Fruit fly (Drosophila melanogaster) whole organism, embryonic: ENCODE data around the gene CG1943.

Source experiments
- Antp ChIP-seq: fragments of 200-800 bp; sonication (Bioruptor generic); optimal IDR thresholded peaks from 3 replicates; lab custom pipeline; 2016; ENCODE audit warnings: missing biosample characterization, missing genetic modification characterization
- Atf6 ChIP-seq: fragments of 200-800 bp; sonication (Bioruptor generic); IDR thresholded peaks from 2 replicates; pipeline ENCODE4 v1.3.6; 2022; ENCODE audit warnings: missing biosample characterization, missing genetic modification characterization
- B-H2 ChIP-seq: fragments of 200-800 bp; sonication (Bioruptor generic); optimal IDR thresholded peaks from 2 replicates; lab custom pipeline; 2018; ENCODE audit warnings: missing biosample characterization, mild to moderate bottlenecking, missing genetic modification characterization
- CG10565 ChIP-seq: fragments of 200-800 bp; sonication (Bioruptor generic); optimal IDR thresholded peaks from 3 replicates; lab custom pipeline; 2016; ENCODE audit warnings: missing biosample characterization, mild to moderate bottlenecking, missing genetic modification characterization
- CG11247 ChIP-seq: fragments of 200-800 bp; sonication (Bioruptor generic); IDR thresholded peaks from 2 replicates; pipeline ENCODE4 v1.3.6; 2022; ENCODE audit warnings: missing biosample characterization, missing genetic modification characterization
- CG11695 ChIP-seq: fragments of 200-800 bp; sonication (Bioruptor generic); IDR thresholded peaks from 3 replicates; pipeline ENCODE4 v1.3.6; 2022; ENCODE audit warnings: missing biosample characterization, missing genetic modification characterization
- CG12155 ChIP-seq: fragments of 200-800 bp; sonication (Bioruptor generic); optimal IDR thresholded peaks from 3 replicates; lab custom pipeline; 2016; ENCODE audit warnings: missing biosample characterization, missing genetic modification characterization
- CG12236 ChIP-seq: fragments of 200-800 bp; sonication (Bioruptor generic); optimal IDR thresholded peaks from 2 replicates; lab custom pipeline; 2016; ENCODE audit warnings: missing biosample characterization, missing genetic modification characterization
- CG12942 ChIP-seq: fragments of 200-800 bp; sonication (Bioruptor generic); optimal IDR thresholded peaks from 3 replicates; lab custom pipeline; 2016; ENCODE audit warnings: missing biosample characterization, missing genetic modification characterization
- CG13894 ChIP-seq: fragments of 200-800 bp; sonication (Bioruptor generic); optimal IDR thresholded peaks from 3 replicates; lab custom pipeline; 2018; ENCODE audit warnings: missing biosample characterization, mild to moderate bottlenecking, missing genetic modification characterization, moderate library complexity
- CG1602 ChIP-seq: fragments of 200-800 bp; sonication (Bioruptor generic); optimal IDR thresholded peaks from 3 replicates; lab custom pipeline; 2016; ENCODE audit warnings: missing biosample characterization, missing genetic modification characterization
- CG16813 ChIP-seq: fragments of 200-800 bp; sonication (Bioruptor generic); IDR thresholded peaks from 3 replicates; pipeline ENCODE4 v1.3.6; 2022; ENCODE audit warnings: missing biosample characterization, missing genetic modification characterization; ENCODE audit not compliant: partially characterized antibody
- CG17359 ChIP-seq: fragments of 200-800 bp; sonication (Bioruptor generic); optimal IDR thresholded peaks from 3 replicates; lab custom pipeline; 2018; ENCODE audit warnings: missing biosample characterization, mild to moderate bottlenecking, missing genetic modification characterization, moderate library complexity
- CG17361 ChIP-seq: fragments of 200-800 bp; sonication (Bioruptor generic); IDR thresholded peaks from 3 replicates; pipeline ENCODE4 v1.3.6; 2022; ENCODE audit warnings: missing biosample characterization, missing genetic modification characterization
- CG1792 ChIP-seq: fragments of 200-800 bp; sonication (Bioruptor generic); optimal IDR thresholded peaks from 2 replicates; lab custom pipeline; 2016; ENCODE audit warnings: missing biosample characterization, missing genetic modification characterization
- CG18764 ChIP-seq: fragments of 200-800 bp; sonication (Bioruptor generic); optimal IDR thresholded peaks from 3 replicates; lab custom pipeline; 2016; ENCODE audit warnings: missing biosample characterization, missing genetic modification characterization
- CG34376 ChIP-seq: fragments of 200-800 bp; sonication (Bioruptor generic); optimal IDR thresholded peaks from 2 replicates; lab custom pipeline; 2018; ENCODE audit warnings: missing biosample characterization, mild to moderate bottlenecking, missing genetic modification characterization
- CG4404 ChIP-seq: fragments of 200-800 bp; sonication (Bioruptor generic); IDR thresholded peaks from 2 replicates; pipeline ENCODE4 v1.3.6; 2022; ENCODE audit warnings: missing biosample characterization, missing genetic modification characterization
- CG4424 ChIP-seq: fragments of 200-800 bp; sonication (Bioruptor generic); optimal IDR thresholded peaks from 3 replicates; lab custom pipeline; 2016; ENCODE audit warnings: missing biosample characterization, missing genetic modification characterization
- CG5245 ChIP-seq: fragments of 200-800 bp; sonication (Bioruptor generic); optimal IDR thresholded peaks from 3 replicates; lab custom pipeline; 2016; ENCODE audit warnings: missing biosample characterization, missing genetic modification characterization
- CG6272 ChIP-seq: fragments of 200-800 bp; sonication (Bioruptor generic); IDR thresholded peaks from 2 replicates; pipeline ENCODE4 v1.3.6; 2022; ENCODE audit warnings: missing biosample characterization, missing genetic modification characterization
- CG6654 ChIP-seq: fragments of 200-800 bp; sonication (Bioruptor generic); optimal IDR thresholded peaks from 2 replicates; lab custom pipeline; 2017; ENCODE audit warnings: missing biosample characterization, mild to moderate bottlenecking, missing genetic modification characterization
- CG9437 ChIP-seq: fragments of 200-800 bp; sonication (Bioruptor generic); optimal IDR thresholded peaks from 2 replicates; lab custom pipeline; 2018; ENCODE audit warnings: missing biosample characterization, mild to moderate bottlenecking, missing genetic modification characterization
- CG9727 ChIP-seq: fragments of 200-800 bp; sonication (Bioruptor generic); optimal IDR thresholded peaks from 3 replicates; lab custom pipeline; 2017; ENCODE audit warnings: missing biosample characterization, mild to moderate bottlenecking, missing genetic modification characterization
- CHES-1-like ChIP-seq: fragments of 200-800 bp; sonication (Bioruptor generic); optimal IDR thresholded peaks from 2 replicates; lab custom pipeline; 2016; ENCODE audit warnings: missing biosample characterization, missing genetic modification characterization
- ERR ChIP-seq: fragments of 200-800 bp; sonication (Bioruptor generic); optimal IDR thresholded peaks from 2 replicates; lab custom pipeline; 2016; ENCODE audit warnings: missing biosample characterization, missing genetic modification characterization
- Hand ChIP-seq: fragments of 200-800 bp; sonication (Bioruptor generic); optimal IDR thresholded peaks from 2 replicates; lab custom pipeline; 2017; ENCODE audit warnings: mild to moderate bottlenecking, missing biosample characterization, missing genetic modification reagents, missing genetic modification characterization
- Hr3 ChIP-seq: fragments of 200-800 bp; sonication (Bioruptor generic); optimal IDR thresholded peaks from 3 replicates; lab custom pipeline; 2016; ENCODE audit warnings: missing biosample characterization, missing genetic modification characterization
- MESR4 ChIP-seq: fragments of 200-800 bp; sonication (Bioruptor generic); optimal IDR thresholded peaks from 2 replicates; lab custom pipeline; 2018; ENCODE audit warnings: missing biosample characterization, mild to moderate bottlenecking, missing genetic modification characterization, moderate library complexity
- Mrtf ChIP-seq: fragments of 200-800 bp; sonication (Bioruptor generic); IDR thresholded peaks from 3 replicates; pipeline ENCODE4 v1.3.6; 2022; ENCODE audit warnings: missing biosample characterization, missing genetic modification characterization
- NFAT ChIP-seq: fragments of 200-800 bp; sonication (Bioruptor generic); IDR thresholded peaks from 2 replicates; pipeline ENCODE4 v1.3.6; 2022; ENCODE audit warnings: missing biosample characterization, missing genetic modification characterization
- NfI ChIP-seq: fragments of 200-800 bp; sonication (Bioruptor generic); optimal IDR thresholded peaks from 3 replicates; lab custom pipeline; 2018; ENCODE audit warnings: missing biosample characterization, mild to moderate bottlenecking, missing genetic modification characterization, moderate library complexity
- Optix ChIP-seq: fragments of 200-800 bp; sonication (Bioruptor generic); IDR thresholded peaks from 3 replicates; pipeline ENCODE4 v1.3.6; 2022; ENCODE audit warnings: missing biosample characterization, missing genetic modification characterization
- Pdp1 ChIP-seq, 2 experiments: fragments of 200-800 bp; sonication (Bioruptor generic); optimal IDR thresholded peaks; 3 replicates each; lab custom pipeline; 2016; ENCODE audit warnings: missing biosample characterization in 2 of 2, missing genetic modification characterization in 2 of 2, mild to moderate bottlenecking in 1 of 2, moderate library complexity in 1 of 2
- Sox102F ChIP-seq: fragments of 200-800 bp; sonication (Bioruptor generic); optimal IDR thresholded peaks from 2 replicates; lab custom pipeline; 2018; ENCODE audit warnings: missing biosample characterization, mild to moderate bottlenecking, missing genetic modification characterization, moderate library complexity
- Stat92E ChIP-seq, 3 experiments: fragments of >200 bp in 2 of 3; fragments of 200-800 bp in 1 of 3; sonication (Bioruptor generic) in 1 of 3; optimal IDR thresholded peaks; 2 replicates each; lab custom pipeline; 2017 to 2019; ENCODE audit warnings: missing biosample characterization in 3 of 3, missing genetic modification characterization in 3 of 3, mild to moderate bottlenecking in 1 of 3, moderate library complexity in 1 of 3
- TFAM ChIP-seq: fragments of 200-800 bp; sonication (Bioruptor generic); optimal IDR thresholded peaks from 2 replicates; lab custom pipeline; 2017; ENCODE audit warnings: missing biosample characterization, missing genetic modification characterization, inconsistent platforms
- Taf1 ChIP-seq: fragments of 200-800 bp; sonication (Bioruptor generic); IDR thresholded peaks from 2 replicates; pipeline ENCODE4 v1.3.6; 2022; ENCODE audit warnings: missing biosample characterization, missing genetic modification characterization
- Xrp1 ChIP-seq: fragments of 200-800 bp; sonication (Bioruptor generic); IDR thresholded peaks from 2 replicates; pipeline ENCODE4 v1.3.6; 2022; ENCODE audit warnings: missing biosample characterization, missing genetic modification characterization
- bbx ChIP-seq: fragments of 200-800 bp; sonication (Bioruptor generic); IDR thresholded peaks from 2 replicates; pipeline ENCODE4 v1.3.6; 2022; ENCODE audit warnings: missing biosample characterization, missing genetic modification characterization; ENCODE audit not compliant: partially characterized antibody
- croc ChIP-seq: fragments of 200-800 bp; sonication (Bioruptor generic); conservative IDR thresholded peaks from 3 replicates; pipeline ENCODE4 v1.3.6; 2022; ENCODE audit warnings: missing biosample characterization, missing genetic modification characterization
- dan ChIP-seq: fragments of 200-800 bp; sonication (Bioruptor generic); IDR thresholded peaks from 2 replicates; pipeline ENCODE4 v1.3.6; 2022; ENCODE audit warnings: missing biosample characterization, missing genetic modification characterization
- emc ChIP-seq: fragments of 200-800 bp; sonication (Bioruptor generic); optimal IDR thresholded peaks from 2 replicates; lab custom pipeline; 2016; ENCODE audit warnings: missing biosample characterization, missing genetic modification characterization
- esg ChIP-seq: fragments of 200-800 bp; sonication (Bioruptor generic); conservative IDR thresholded peaks from 2 replicates; pipeline ENCODE4 v1.3.6; 2022; ENCODE audit warnings: missing biosample characterization, missing genetic modification characterization
- fd102C ChIP-seq: fragments of 200-800 bp; sonication (Bioruptor generic); optimal IDR thresholded peaks from 2 replicates; lab custom pipeline; 2018; ENCODE audit warnings: missing biosample characterization, mild to moderate bottlenecking, missing genetic modification characterization, moderate library complexity
- ftz-f1 ChIP-seq: fragments of 200-800 bp; sonication (Bioruptor generic); optimal IDR thresholded peaks from 2 replicates; lab custom pipeline; 2016; ENCODE audit warnings: missing biosample characterization, missing genetic modification characterization
- h ChIP-seq: fragments of >200 bp; optimal IDR thresholded peaks from 2 replicates; lab custom pipeline; 2017
- hb ChIP-seq: fragments of 200-800 bp; sonication (Bioruptor generic); IDR thresholded peaks from 3 replicates; pipeline ENCODE4 v1.3.6; 2022; ENCODE audit warnings: missing biosample characterization, missing genetic modification characterization; ENCODE audit not compliant: partially characterized antibody
- lab ChIP-seq: fragments of 200-800 bp; sonication (Bioruptor generic); optimal IDR thresholded peaks from 3 replicates; lab custom pipeline; 2017; ENCODE audit warnings: missing biosample characterization, missing genetic modification characterization, mild to moderate bottlenecking, moderate library complexity, missing genetic modification reagents
- rib ChIP-seq: fragments of 200-800 bp; sonication (Bioruptor generic); IDR thresholded peaks from 2 replicates; pipeline ENCODE4 v1.3.6; 2022; ENCODE audit warnings: missing biosample characterization, missing genetic modification characterization
- trem ChIP-seq: fragments of 200-800 bp; optimal IDR thresholded peaks from 3 replicates; lab custom pipeline; 2019; ENCODE audit warnings: missing biosample characterization, mild to moderate bottlenecking, missing genetic modification characterization, moderate library complexity
- twi ChIP-seq: fragments of 200-800 bp; optimal IDR thresholded peaks from 2 replicates; lab custom pipeline; 2019; ENCODE audit warnings: missing biosample characterization, mild to moderate bottlenecking, missing genetic modification characterization, moderate library complexity

Gene CG1943

DNA sequence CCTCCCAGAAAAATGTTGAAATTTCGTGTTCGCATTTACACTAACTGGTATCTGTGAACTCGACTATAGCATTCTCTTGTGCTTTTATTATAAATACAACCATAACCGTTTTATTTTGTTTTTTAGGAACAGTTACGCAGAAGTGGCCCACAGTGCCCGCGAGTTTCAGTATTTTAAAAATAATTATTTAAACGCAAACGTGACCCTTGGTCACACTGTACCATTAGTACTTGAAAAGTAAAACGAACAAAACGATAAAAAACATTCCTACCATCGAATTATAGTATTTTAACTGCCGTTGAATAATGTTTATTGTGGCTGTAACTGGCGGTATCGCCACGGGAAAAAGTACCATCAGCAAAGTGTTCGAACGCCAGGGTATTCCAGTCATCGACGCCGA, 7.3 kb downstream of the CG1943 start, which contains the start of gene Dpck (continued):
- TF ChIP-seq trem (tag; lab: Kevin White, UChicago): peak; percentile 42
- peak; percentile 22 for TF ChIP-seq B-H2
- TF ChIP-seq CG34376 (GFP tag; lab: Kevin White, UChicago): peak; percentile 52
- TF ChIP-seq MESR4 (GFP tag; lab: Kevin White, UChicago): peak; percentile 81
- peak; percentile 30 for TF ChIP-seq CG4424
- 0 out of 3 replicates have a peak, but pooled peaks have one; percentile 30 for TF ChIP-seq CG17361 (GFP tag; lab: Robert Waterston, UW)
- no peak for TF ChIP-seq Hand (GFP tag; lab: Kevin White, UChicago)
- TF ChIP-seq lab: peak; percentile 31
- TF ChIP-seq h (lab: Kevin White, UChicago): no peak
- TF ChIP-seq Taf1 (GFP tag; lab: Robert Waterston, UW): no peak
- TF ChIP-seq CG9437 (GFP tag; lab: Kevin White, UChicago): no peak
- no peak for TF ChIP-seq Antp (GFP tag; lab: Kevin White, UChicago)
- no peak for TF ChIP-seq bbx (GFP tag; lab: Robert Waterston, UW)
- TF ChIP-seq Sox102F (GFP tag; lab: Kevin White, UChicago): no peak
- no peak for TF ChIP-seq emc (GFP tag; lab: Kevin White, UChicago)
- TF ChIP-seq CG1792 (GFP tag; lab: Kevin White, UChicago): no peak
- no peak for TF ChIP-seq CG11695
- TF ChIP-seq Optix (GFP tag; lab: Robert Waterston, UW): no peak
- TF ChIP-seq dan (GFP tag; lab: Robert Waterston, UW): no peak
- no peak for TF ChIP-seq ERR
- no peak for TF ChIP-seq CG10565
- TF ChIP-seq rib (GFP tag; lab: Robert Waterston, UW): no peak
- no peak for TF ChIP-seq CG9727 (GFP tag; lab: Kevin White, UChicago)
- TF ChIP-seq hb (GFP tag; lab: Robert Waterston, UW): no peak
- TF ChIP-seq CG5245 (GFP tag; lab: Kevin White, UChicago): no peak
- TF ChIP-seq CG6272 (GFP tag; lab: Robert Waterston, UW): no peak
- no peak for TF ChIP-seq TFAM (GFP tag; lab: Kevin White, UChicago)
- TF ChIP-seq CG12236 (GFP tag; lab: Kevin White, UChicago): no peak
- peak; percentile 1 for TF ChIP-seq Hr3 (GFP tag; lab: Kevin White, UChicago)
- no peak for TF ChIP-seq CG12942 (GFP tag; lab: Kevin White, UChicago)
- TF ChIP-seq CG16813 (GFP tag; lab: Robert Waterston, UW): no peak
- peak; percentile 17 for TF ChIP-seq CG13894
- TF ChIP-seq Xrp1: no peak
- no peak for TF ChIP-seq fd102C (GFP tag; lab: Kevin White, UChicago)
- no peak for TF ChIP-seq CG12155 (GFP tag; lab: Kevin White, UChicago)
- TF ChIP-seq esg (GFP tag; lab: Robert Waterston, UW): no peak
- TF ChIP-seq CG4404 (GFP tag; lab: Robert Waterston, UW): no peak
- no peak for TF ChIP-seq CHES-1-like (GFP tag; lab: Kevin White, UChicago)
- TF ChIP-seq Atf6: no peak
- no peak for TF ChIP-seq Stat92E (GFP tag; optimal IDR thresholded peaks at IDR 0.05; lab: Kevin White, UChicago)
- no peak for TF ChIP-seq CG6654 (GFP tag; lab: Kevin White, UChicago)
- peak; percentile 5 for TF ChIP-seq NfI (GFP tag; lab: Kevin White, UChicago)
- no peak for TF ChIP-seq twi
- TF ChIP-seq CG11247 (GFP tag; lab: Robert Waterston, UW): no peak
- no peak for TF ChIP-seq ftz-f1
- TF ChIP-seq CG17359: peak; percentile 27
- TF ChIP-seq Pdp1 (GFP tag; optimal IDR thresholded peaks at IDR 0.05; lab: Kevin White, UChicago): peak in 1 of 2 experiments; percentile 45
- no peak for TF ChIP-seq Mrtf (GFP tag; lab: Robert Waterston, UW)
- TF ChIP-seq NFAT (GFP tag; lab: Robert Waterston, UW): no peak
- peak; percentile 3 for TF ChIP-seq CG18764 (GFP tag; lab: Kevin White, UChicago)
- TF ChIP-seq croc (GFP tag; lab: Robert Waterston, UW): no peak
- no peak for TF ChIP-seq CG1602
